Worm (Caenorhabditis elegans) whole organism, early embryonic: ENCODE measurements around the gene F59F3.6.

Experiments used
- B0310.2 ChIP-seq: sonication (generic microtip); optimal IDR thresholded peaks from 2 replicates; lab custom pipeline; 2016; ENCODE audit warnings: mild to moderate bottlenecking, missing genetic modification characterization, missing compliant biosample characterization
- F13C5.2 ChIP-seq: sonication (generic microtip); optimal IDR thresholded peaks from 2 replicates; lab custom pipeline; 2017; ENCODE audit warnings: mild to moderate bottlenecking, missing genetic modification characterization, inconsistent platforms, missing compliant biosample characterization
- ama-1 ChIP-seq: fragments of 150-350 bp; optimal IDR thresholded peaks from 2 replicates; lab custom pipeline; 2014
- flt-1 ChIP-seq: fragments of 200-800 bp; sonication (Bioruptor generic); IDR thresholded peaks from 2 replicates; pipeline ENCODE4 v1.3.6; 2022; ENCODE audit warnings: missing genetic modification characterization, missing compliant biosample characterization
- hmg-4 ChIP-seq: fragments of 200-800 bp; sonication (Bioruptor generic); optimal IDR thresholded peaks from 2 replicates; lab custom pipeline; 2018; ENCODE audit warnings: mild to moderate bottlenecking, missing genetic modification characterization, missing compliant biosample characterization

ce11 chrX:10979186-10979585 is 19.9 kb downstream of the F59F3.6 start, which contains the start of gene pxn-2:
- no peak for TF ChIP-seq flt-1
- TF ChIP-seq F13C5.2 (tag; lab: Kevin White, UChicago), result no peak
- TF ChIP-seq ama-1 (lab: Kevin White, UChicago), result no peak
- no peak for TF ChIP-seq hmg-4 (GFP tag; lab: Kevin White, UChicago)
- TF ChIP-seq B0310.2 (tag; lab: Kevin White, UChicago), result no peak
